Fruit fly (Drosophila melanogaster) whole organism, prepupa: ENCODE measurements around the gene tsh.

Source experiments
- Blimp-1 ChIP-seq: fragments of 200-800 bp; sonication (Bioruptor generic); optimal IDR thresholded peaks from 3 replicates; lab custom pipeline; 2017; ENCODE audit warnings: missing biosample characterization, missing genetic modification characterization, mild to moderate bottlenecking, moderate library complexity, missing genetic modification reagents
- CG10631 ChIP-seq: fragments of 200-800 bp; sonication (Bioruptor generic); optimal IDR thresholded peaks from 2 replicates; lab custom pipeline; 2016; ENCODE audit warnings: missing biosample characterization, missing genetic modification characterization
- CG10669 ChIP-seq: fragments of 200-800 bp; sonication (Bioruptor generic); optimal IDR thresholded peaks from 3 replicates; lab custom pipeline; 2018; ENCODE audit warnings: missing biosample characterization, mild to moderate bottlenecking, missing genetic modification characterization, moderate library complexity
- CG11762 ChIP-seq: fragments of 200-800 bp; sonication (Bioruptor generic); optimal IDR thresholded peaks from 3 replicates; lab custom pipeline; 2016; ENCODE audit warnings: missing biosample characterization, missing genetic modification characterization; ENCODE audit not compliant: insufficient read depth
- CG11902 ChIP-seq: fragments of 200-800 bp; sonication (Bioruptor generic); optimal IDR thresholded peaks from 3 replicates; lab custom pipeline; 2016; ENCODE audit warnings: missing biosample characterization, missing genetic modification characterization
- CG15336 ChIP-seq: fragments of 200-800 bp; sonication (Bioruptor generic); IDR thresholded peaks from 2 replicates; pipeline ENCODE4 v1.3.6; 2022; ENCODE audit warnings: missing biosample characterization, missing genetic modification characterization
- CG1621 ChIP-seq: fragments of 200-800 bp; sonication (Bioruptor generic); optimal IDR thresholded peaks from 3 replicates; lab custom pipeline; 2018; ENCODE audit warnings: missing biosample characterization, mild to moderate bottlenecking, missing genetic modification characterization
- CG16779 ChIP-seq: fragments of 200-800 bp; sonication (Bioruptor generic); optimal IDR thresholded peaks from 3 replicates; lab custom pipeline; 2017; ENCODE audit warnings: missing biosample characterization, mild to moderate bottlenecking, missing genetic modification characterization
- CG3032 ChIP-seq: fragments of 200-800 bp; optimal IDR thresholded peaks from 2 replicates; lab custom pipeline; 2019; ENCODE audit warnings: missing biosample characterization, mild to moderate bottlenecking, missing genetic modification characterization, moderate library complexity
- CG31627 ChIP-seq: fragments of 200-800 bp; sonication (Bioruptor generic); optimal IDR thresholded peaks from 3 replicates; lab custom pipeline; 2016; ENCODE audit warnings: missing biosample characterization, missing genetic modification characterization
- CG32006 ChIP-seq: fragments of 200-800 bp; sonication (Bioruptor generic); optimal IDR thresholded peaks from 3 replicates; lab custom pipeline; 2017; ENCODE audit warnings: missing biosample characterization, mild to moderate bottlenecking, missing genetic modification characterization
- CG34406 ChIP-seq: fragments of 200-800 bp; sonication (Bioruptor generic); optimal IDR thresholded peaks from 3 replicates; lab custom pipeline; 2016; ENCODE audit warnings: missing biosample characterization, missing genetic modification characterization
- CG4318 ChIP-seq: fragments of 200-800 bp; sonication (Bioruptor generic); optimal IDR thresholded peaks from 3 replicates; lab custom pipeline; 2017; ENCODE audit warnings: missing biosample characterization, mild to moderate bottlenecking, missing genetic modification characterization
- CG6163 ChIP-seq: fragments of 200-800 bp; sonication (Bioruptor generic); IDR thresholded peaks from 3 replicates; pipeline ENCODE4 v1.3.6; 2022; ENCODE audit warnings: missing biosample characterization, missing genetic modification characterization
- CG6792 ChIP-seq: fragments of 200-800 bp; sonication (Bioruptor generic); optimal IDR thresholded peaks from 3 replicates; lab custom pipeline; 2016; ENCODE audit warnings: missing biosample characterization, missing genetic modification characterization
- CG6808 ChIP-seq: fragments of 200-800 bp; sonication (Bioruptor generic); optimal IDR thresholded peaks from 3 replicates; lab custom pipeline; 2017; ENCODE audit warnings: missing biosample characterization, missing genetic modification characterization, mild to moderate bottlenecking, moderate library complexity, missing genetic modification reagents
- CG6854 ChIP-seq: fragments of 200-800 bp; sonication (Bioruptor generic); optimal IDR thresholded peaks from 2 replicates; lab custom pipeline; 2017; ENCODE audit warnings: missing biosample characterization, mild to moderate bottlenecking, missing genetic modification characterization
- CG8119 ChIP-seq: fragments of 200-800 bp; sonication (Bioruptor generic); IDR thresholded peaks from 3 replicates; pipeline ENCODE4 v1.3.6; 2022; ENCODE audit warnings: missing biosample characterization, missing genetic modification characterization
- CG8319 ChIP-seq: fragments of 200-800 bp; sonication (Bioruptor generic); optimal IDR thresholded peaks from 3 replicates; lab custom pipeline; 2016; ENCODE audit warnings: missing biosample characterization, missing genetic modification characterization
- CG8632 ChIP-seq: fragments of 200-800 bp; sonication (Bioruptor generic); optimal IDR thresholded peaks from 3 replicates; lab custom pipeline; 2016; ENCODE audit warnings: missing biosample characterization, missing genetic modification characterization
- CG9139 ChIP-seq: fragments of 200-800 bp; sonication (Bioruptor generic); optimal IDR thresholded peaks from 3 replicates; lab custom pipeline; 2017; ENCODE audit warnings: missing biosample characterization, mild to moderate bottlenecking, missing genetic modification characterization
- Eip78C ChIP-seq: fragments of 200-800 bp; sonication (Bioruptor generic); peaks from one replicate; lab custom pipeline; 2016; ENCODE audit warnings: missing biosample characterization, missing genetic modification characterization
- Eip93F ChIP-seq: fragments of 200-800 bp; sonication (Bioruptor generic); optimal IDR thresholded peaks from 2 replicates; lab custom pipeline; 2016; ENCODE audit warnings: missing biosample characterization, mild to moderate bottlenecking, missing genetic modification characterization
- Ets96B ChIP-seq: fragments of 200-800 bp; optimal IDR thresholded peaks from 2 replicates; lab custom pipeline; 2019; ENCODE audit warnings: missing biosample characterization, mild to moderate bottlenecking, missing genetic modification characterization, moderate library complexity
- Gug ChIP-seq: fragments of 200-800 bp; sonication (Bioruptor generic); IDR thresholded peaks from 2 replicates; pipeline ENCODE4 v1.3.6; 2022; ENCODE audit warnings: missing biosample characterization, missing genetic modification characterization
- Hr38 ChIP-seq: sonication (Bioruptor generic); optimal IDR thresholded peaks from 2 replicates; lab custom pipeline; 2016; ENCODE audit warnings: missing biosample characterization, missing genetic modification characterization
- Lpt ChIP-seq: fragments of 200-800 bp; sonication (Bioruptor generic); optimal IDR thresholded peaks from 3 replicates; lab custom pipeline; 2016; ENCODE audit warnings: missing biosample characterization, missing genetic modification characterization
- Met ChIP-seq: fragments of 200-800 bp; sonication (Bioruptor generic); optimal IDR thresholded peaks from 3 replicates; lab custom pipeline; 2016; ENCODE audit warnings: missing biosample characterization, missing genetic modification characterization
- Sox14 ChIP-seq: fragments of 200-800 bp; sonication (Bioruptor generic); optimal IDR thresholded peaks from 3 replicates; lab custom pipeline; 2016; ENCODE audit warnings: missing biosample characterization, missing genetic modification characterization
- Sox15 ChIP-seq: fragments of 200-800 bp; sonication (Bioruptor generic); optimal IDR thresholded peaks from 3 replicates; lab custom pipeline; 2016; ENCODE audit warnings: missing biosample characterization, missing genetic modification characterization
- achi ChIP-seq: fragments of 200-800 bp; sonication (Bioruptor generic); optimal IDR thresholded peaks from 3 replicates; lab custom pipeline; 2016; ENCODE audit warnings: missing biosample characterization, missing genetic modification characterization
- acj6 ChIP-seq: fragments of 200-800 bp; sonication (Bioruptor generic); optimal IDR thresholded peaks from 3 replicates; lab custom pipeline; 2016; ENCODE audit warnings: missing biosample characterization, missing genetic modification characterization
- dsx ChIP-seq: fragments of 200-800 bp; optimal IDR thresholded peaks from 3 replicates; lab custom pipeline; 2019; ENCODE audit warnings: missing biosample characterization, mild to moderate bottlenecking, missing genetic modification characterization, moderate library complexity; ENCODE audit not compliant: poor library complexity, severe bottlenecking
- eg ChIP-seq: fragments of 200-800 bp; sonication (Bioruptor generic); IDR thresholded peaks from 3 replicates; pipeline ENCODE4 v1.3.6; 2022; ENCODE audit warnings: missing biosample characterization, missing genetic modification characterization
- fd59A ChIP-seq: fragments of 200-800 bp; sonication (Bioruptor generic); optimal IDR thresholded peaks from 2 replicates; lab custom pipeline; 2017; ENCODE audit warnings: missing biosample characterization, mild to moderate bottlenecking, missing genetic modification characterization, missing genetic modification reagents
- fkh ChIP-seq: fragments of 200-800 bp; sonication (Bioruptor generic); optimal IDR thresholded peaks from 3 replicates; lab custom pipeline; 2017; ENCODE audit warnings: missing biosample characterization, mild to moderate bottlenecking, missing genetic modification characterization, moderate library complexity
- net ChIP-seq: fragments of 200-800 bp; sonication (Bioruptor generic); optimal IDR thresholded peaks from 3 replicates; lab custom pipeline; 2016; ENCODE audit warnings: missing biosample characterization, missing genetic modification characterization
- salr ChIP-seq, 2 experiments: fragments of 200-800 bp; sonication (Bioruptor generic); optimal IDR thresholded peaks; 3 replicates each; lab custom pipeline; 2016 to 2018; ENCODE audit warnings: missing biosample characterization in 2 of 2, missing genetic modification characterization in 2 of 2, mild to moderate bottlenecking in 1 of 2
- spab ChIP-seq: fragments of 200-800 bp; sonication (Bioruptor generic); optimal IDR thresholded peaks from 2 replicates; lab custom pipeline; 2017; ENCODE audit warnings: missing biosample characterization, mild to moderate bottlenecking, missing genetic modification characterization, missing genetic modification reagents
- ss ChIP-seq, 2 experiments: fragments of 200-800 bp; sonication (Bioruptor generic); optimal IDR thresholded peaks; 2 replicates in 1 of 2; 3 replicates in 1 of 2; lab custom pipeline; 2017 to 2018; ENCODE audit warnings: mild to moderate bottlenecking in 2 of 2, missing biosample characterization in 2 of 2, missing genetic modification characterization in 2 of 2, moderate library complexity in 1 of 2
- svp ChIP-seq: fragments of 200-800 bp; sonication (Bioruptor generic); peaks from one replicate; lab custom pipeline; 2016; ENCODE audit warnings: missing biosample characterization, missing genetic modification characterization
- vri ChIP-seq: fragments of 200-800 bp; sonication (Bioruptor generic); optimal IDR thresholded peaks from 3 replicates; lab custom pipeline; 2016; ENCODE audit warnings: missing biosample characterization, mild to moderate bottlenecking, missing genetic modification characterization

The tsh gene

DNA sequence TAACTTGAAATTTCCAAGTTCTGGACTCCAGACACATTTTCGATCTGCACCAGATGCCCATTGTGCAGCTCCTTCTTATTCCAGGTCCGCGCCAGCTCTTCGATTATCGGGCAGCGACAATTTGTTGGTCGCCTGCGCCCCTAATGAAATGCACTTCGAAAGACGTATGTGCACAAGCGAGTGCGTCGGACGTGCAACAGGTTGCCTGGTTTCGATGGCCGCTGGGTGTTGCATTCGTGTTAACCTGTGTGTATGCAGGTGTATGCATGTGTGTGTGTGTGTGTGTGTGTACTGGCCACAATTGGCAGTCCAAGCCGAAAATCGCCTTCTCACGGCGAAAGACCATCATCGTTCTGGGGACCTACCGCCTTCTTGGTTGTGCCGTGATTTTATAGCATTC lies 32.2 kb downstream of the tsh start:
- TF ChIP-seq CG1621 (tag; lab: Kevin White, UChicago) (no peak), svp (GFP tag; lab: Kevin White, UChicago) (peak; percentile 40), dsx (GFP tag; lab: Kevin White, UChicago) (no peak)
- TF ChIP-seq, all 60 proteins: peak for 1

DNA sequence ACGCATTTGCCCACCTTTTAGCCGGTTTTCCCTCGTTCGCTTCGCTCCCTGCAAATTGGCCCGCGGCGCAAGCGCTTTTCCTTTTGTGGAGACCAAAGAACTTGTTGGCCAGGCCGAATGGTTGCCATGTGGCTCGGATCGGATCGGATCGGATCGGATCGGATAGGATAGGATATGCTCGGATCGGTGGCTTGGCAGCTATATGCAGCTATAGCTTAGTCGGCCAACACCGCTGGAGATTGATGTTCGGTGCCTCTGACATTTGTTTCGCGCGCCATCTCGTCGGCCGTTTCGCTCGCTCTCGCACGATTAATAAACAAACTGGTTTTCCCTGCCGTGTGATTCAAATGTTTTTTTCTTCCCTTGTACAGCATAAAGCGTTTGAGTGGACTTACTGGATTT lies 35.2 kb downstream of the tsh start:
- TF ChIP-seq CG8119 (GFP tag; lab: Robert Waterston, UW) (0 out of 3 replicates have a peak, but pooled peaks have one; percentile 17), CG31627 (GFP tag; lab: Kevin White, UChicago) (no peak), dsx (GFP tag; lab: Kevin White, UChicago) (no peak), ss (GFP tag; optimal IDR thresholded peaks at IDR 0.05; lab: Kevin White, UChicago) (peak; percentile 46 to 47), CG8632 (GFP tag; lab: Kevin White, UChicago) (no peak), CG6163 (GFP tag; lab: Robert Waterston, UW) (peak; percentile 64), acj6 (GFP tag; lab: Kevin White, UChicago) (no peak), Eip93F (GFP tag; lab: Kevin White, UChicago) (no peak), Sox15 (GFP tag; lab: Kevin White, UChicago) (no peak), Sox14 (no peak), CG16779 (tag; lab: Kevin White, UChicago) (no peak), CG10669 (no peak), CG6792 (GFP tag; lab: Kevin White, UChicago) (no peak), Met (GFP tag; lab: Kevin White, UChicago) (no peak), CG10631 (GFP tag; lab: Kevin White, UChicago) (no peak), spab (no peak), salr (GFP tag; optimal IDR thresholded peaks at IDR 0.05; lab: Kevin White, UChicago) (no peak), achi (no peak), CG4318 (GFP tag; lab: Kevin White, UChicago) (no peak), Hr38 (GFP tag; lab: Kevin White, UChicago) (no peak), Eip78C (peak; percentile 37), CG15336 (GFP tag; lab: Robert Waterston, UW) (0 out of 2 replicates have a peak, but pooled peaks have one; percentile 17), vri (no peak), net (GFP tag; lab: Kevin White, UChicago) (no peak), CG11902 (GFP tag; lab: Kevin White, UChicago) (no peak), CG9139 (no peak), svp (GFP tag; lab: Kevin White, UChicago) (no peak), CG34406 (no peak), CG32006 (GFP tag; lab: Kevin White, UChicago) (no peak), Ets96B (tag; lab: Kevin White, UChicago) (no peak), CG1621 (tag; lab: Kevin White, UChicago) (peak; percentile 14), CG8319 (GFP tag; lab: Kevin White, UChicago) (no peak), Blimp-1 (GFP tag; lab: Kevin White, UChicago) (no peak), Lpt (GFP tag; lab: Kevin White, UChicago) (peak; percentile 8), CG6854 (GFP tag; lab: Kevin White, UChicago) (no peak), CG3032 (tag; lab: Kevin White, UChicago) (no peak), CG6808 (GFP tag; lab: Kevin White, UChicago) (peak; percentile 15), CG11762 (GFP tag; lab: Kevin White, UChicago) (no peak), fd59A (GFP tag; lab: Kevin White, UChicago) (no peak), Gug (GFP tag; lab: Robert Waterston, UW) (no peak), eg (GFP tag; lab: Robert Waterston, UW) (0 out of 3 replicates have a peak, but pooled peaks have one; percentile 35), fkh (GFP tag; lab: Kevin White, UChicago) (no peak)
